Fruit fly (Drosophila melanogaster) S2 (cell line): Measurements from ENCODE around the gene pum.
A peak's percentile ranks its signal among the peaks of the same experiment; 100 is the strongest.

Experiments used
- CG8478 ChIP-seq: fragments of >200 bp; optimal IDR thresholded peaks from 2 replicates; lab custom pipeline; 2018
- CTCF ChIP-seq, 2 experiments: fragments of >200 bp; optimal IDR thresholded peaks; 2 replicates each; lab custom pipeline; 2018

Gene pum

DNA sequence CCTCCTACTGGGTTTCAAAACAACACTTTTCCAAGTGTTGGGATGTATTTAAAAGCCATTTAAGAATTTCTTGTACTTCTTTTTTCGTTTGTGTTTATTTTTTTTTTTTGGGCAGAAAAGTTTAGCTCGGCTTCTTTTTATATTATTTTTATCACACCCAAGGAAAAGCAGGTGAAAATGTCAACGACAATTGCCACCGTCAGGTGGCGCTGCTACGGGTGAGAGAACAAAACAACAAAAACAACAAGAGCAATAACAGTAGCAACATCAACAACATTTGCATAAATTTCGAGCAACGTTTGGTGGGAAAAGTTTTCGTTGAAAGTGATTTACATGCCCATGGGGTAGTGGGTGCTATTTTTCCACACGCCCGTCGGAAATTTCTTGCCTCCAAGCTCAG, 147.2 kb downstream of the pum start:
- TF ChIP-seq CTCF (optimal IDR thresholded peaks at IDR 0.05; lab: Kevin White, UChicago) (peak; percentile 11 to 67), CG8478 (lab: Kevin White, UChicago) (no peak)

DNA sequence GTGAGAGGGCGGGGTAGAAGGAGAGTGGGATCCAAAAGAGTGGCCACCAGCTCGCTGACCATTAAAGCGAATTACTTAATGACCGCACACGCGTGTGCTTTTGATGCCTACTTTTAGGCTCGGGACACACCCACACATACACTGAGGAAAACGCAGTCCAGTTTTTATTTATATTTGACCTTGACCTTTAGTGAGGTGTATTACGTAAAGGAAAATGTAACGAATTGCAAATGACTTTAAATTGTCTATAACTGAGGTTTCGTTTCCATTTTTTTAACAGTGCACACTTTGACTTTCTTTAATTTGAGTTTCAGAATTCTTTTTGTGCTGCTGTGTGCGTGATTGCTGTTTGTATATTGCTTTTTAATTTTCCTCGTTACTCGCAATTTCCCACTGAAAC, 152.2 kb downstream of the pum start:
- no peak for TF ChIP-seq CTCF (optimal IDR thresholded peaks at IDR 0.05; lab: Kevin White, UChicago)
- no peak for TF ChIP-seq CG8478 (lab: Kevin White, UChicago)

DNA sequence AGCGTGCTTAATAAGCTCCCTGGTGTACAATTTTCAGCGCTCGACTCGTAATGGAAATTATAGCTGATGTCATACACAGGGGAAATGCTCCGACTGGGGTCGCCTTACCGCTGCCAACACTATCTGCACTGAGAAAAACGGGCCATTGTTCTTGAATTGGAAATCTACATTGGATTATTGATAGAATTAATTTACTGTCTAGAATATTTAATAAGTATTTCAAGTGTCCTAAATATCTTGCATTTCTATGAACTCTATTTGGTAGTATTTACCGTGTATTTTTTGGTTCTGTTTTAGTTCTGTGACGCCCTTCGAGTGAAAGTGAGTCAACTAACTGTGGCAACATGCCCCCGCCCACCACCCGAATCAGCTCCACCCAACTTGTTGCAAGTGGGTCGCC, 154.1 kb downstream of the pum start:
- TF ChIP-seq CTCF (optimal IDR thresholded peaks at IDR 0.05; lab: Kevin White, UChicago) = no peak

DNA sequence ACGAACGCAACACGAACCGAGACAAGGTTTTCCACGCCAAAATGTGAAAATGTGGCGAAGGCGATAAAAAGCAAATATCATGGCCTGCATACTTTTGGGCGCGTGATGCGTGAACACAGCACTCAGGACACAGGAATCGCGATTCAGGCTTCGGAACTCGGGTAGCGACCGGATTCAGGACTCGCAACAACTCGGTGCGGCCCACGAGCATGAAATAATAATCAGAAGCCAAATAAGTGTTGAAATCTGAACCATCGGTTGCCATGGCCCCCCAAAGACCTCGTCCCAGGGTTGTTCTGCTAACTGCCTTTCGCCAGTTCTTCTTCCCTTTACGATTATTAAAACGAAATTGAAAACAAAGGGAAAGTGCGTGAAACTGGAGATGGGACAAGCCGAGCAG, 155.2 kb downstream of the pum start:
- no peak for TF ChIP-seq CG8478 (lab: Kevin White, UChicago)
- no peak for TF ChIP-seq CTCF (optimal IDR thresholded peaks at IDR 0.05; lab: Kevin White, UChicago)

DNA sequence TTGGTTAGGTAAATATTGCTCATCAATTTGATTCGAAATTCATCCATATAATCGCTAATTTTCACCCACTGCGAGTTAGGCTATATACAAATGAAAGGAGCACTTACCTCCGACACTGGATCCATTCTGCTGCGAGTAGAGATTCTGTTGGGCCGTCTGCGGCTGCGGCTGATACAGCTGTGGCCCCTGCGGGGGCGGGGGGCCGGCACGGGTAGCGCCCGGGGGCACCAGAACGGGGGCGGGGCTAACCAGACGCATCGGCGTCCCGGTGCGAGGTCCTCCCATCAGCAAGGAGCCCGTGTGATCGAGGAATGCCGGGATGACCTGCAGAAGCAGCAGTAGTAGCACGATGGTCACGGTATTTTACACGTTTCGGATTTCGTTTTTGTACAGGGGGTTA, 157.8 kb downstream of the pum start:
- TF ChIP-seq CTCF (optimal IDR thresholded peaks at IDR 0.05; lab: Kevin White, UChicago) (no peak), CG8478 (lab: Kevin White, UChicago) (no peak)

DNA sequence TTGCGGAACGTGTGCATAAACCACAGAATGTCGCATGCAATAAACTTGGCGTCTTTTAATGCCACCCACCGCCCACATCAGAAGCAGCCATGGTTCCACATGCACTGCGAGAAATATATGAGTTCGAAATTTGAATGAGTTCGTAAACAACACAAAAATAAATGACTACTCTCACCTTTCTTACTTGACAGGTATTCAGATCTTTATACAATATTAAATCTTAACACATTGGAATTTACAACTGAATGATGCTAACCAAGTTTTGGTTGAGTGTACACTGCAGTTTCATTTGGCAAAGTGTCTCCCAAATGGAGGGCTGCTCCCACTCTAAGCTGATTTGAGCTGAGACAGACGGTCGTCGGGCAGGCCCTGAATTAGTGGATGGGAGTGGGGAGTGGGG, 162.5 kb downstream of the pum start:
- no peak for TF ChIP-seq CG8478 (lab: Kevin White, UChicago)

DNA sequence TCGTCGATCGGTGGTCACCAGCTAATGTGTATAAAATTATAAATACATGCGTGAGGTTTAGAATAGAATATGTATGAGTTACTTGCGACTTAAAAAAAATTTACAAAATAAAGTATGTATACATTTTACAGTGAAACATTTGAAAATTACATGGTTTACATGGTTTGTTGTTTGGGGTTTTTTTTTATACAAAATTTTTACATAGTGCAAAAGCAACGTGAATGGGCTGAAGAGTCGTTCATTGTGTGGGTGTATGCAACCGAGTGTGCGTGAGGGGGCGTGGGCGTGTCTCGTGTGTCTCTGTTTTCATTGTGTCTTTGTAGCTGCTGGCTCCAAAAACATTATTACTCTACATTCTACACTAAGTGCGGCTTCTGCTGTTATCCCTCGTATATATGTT, 167.6 kb downstream of the pum start:
- no peak for TF ChIP-seq CTCF (optimal IDR thresholded peaks at IDR 0.05; lab: Kevin White, UChicago)
- TF ChIP-seq CG8478 (lab: Kevin White, UChicago) = no peak

DNA sequence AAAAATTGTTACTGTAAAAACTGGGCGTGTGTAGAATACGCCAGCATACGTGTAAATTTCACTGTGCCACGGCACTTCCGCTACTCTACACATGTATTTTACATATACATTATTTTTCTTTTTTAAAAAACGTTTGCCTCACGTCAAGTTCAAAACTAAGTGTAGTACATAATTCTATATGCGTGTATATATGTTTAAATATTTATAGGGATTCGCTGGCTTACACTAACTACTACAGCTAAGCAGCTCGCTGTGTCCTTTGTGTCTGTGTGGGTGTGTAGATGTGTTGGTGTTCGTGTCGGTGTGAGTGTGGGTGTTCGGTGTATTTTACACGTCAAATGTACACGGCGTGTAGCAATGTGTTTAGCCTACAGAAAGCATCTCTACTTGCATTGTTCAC, 169.1 kb downstream of the pum start:
- TF ChIP-seq CG8478 (lab: Kevin White, UChicago) = no peak
- no peak for TF ChIP-seq CTCF (optimal IDR thresholded peaks at IDR 0.05; lab: Kevin White, UChicago)

DNA sequence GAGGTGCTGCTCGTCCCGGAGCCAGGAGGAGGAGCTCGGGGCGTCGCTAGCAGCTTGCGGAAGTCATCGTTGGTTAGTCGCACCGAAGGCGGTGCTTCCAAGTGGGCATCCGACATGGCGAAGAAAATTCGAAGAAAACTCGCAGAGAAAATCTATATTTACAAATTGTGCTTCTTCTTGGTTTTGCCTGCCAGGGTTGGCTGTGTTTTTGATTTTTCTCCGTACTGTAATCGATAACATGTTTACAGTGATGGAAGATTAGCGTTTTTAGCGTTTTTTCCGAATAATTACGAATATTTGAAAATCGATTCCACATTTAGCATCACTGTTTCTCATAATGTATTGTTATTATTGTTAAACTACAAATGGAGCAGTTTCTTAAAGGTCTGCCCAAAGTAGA, 172.6 kb downstream of the pum start, which contains the start of the genes beag and Ada:
TSS of gene beag (minus strand) at position 205 of the 400 bp plus-strand sequence.
TSS of gene Ada (plus strand) at position 310 of the 400 bp plus-strand sequence.
- no peak for TF ChIP-seq CG8478 (lab: Kevin White, UChicago)
- peak in 1 of 2 experiments; percentile 12 for TF ChIP-seq CTCF (optimal IDR thresholded peaks at IDR 0.05; lab: Kevin White, UChicago)

DNA sequence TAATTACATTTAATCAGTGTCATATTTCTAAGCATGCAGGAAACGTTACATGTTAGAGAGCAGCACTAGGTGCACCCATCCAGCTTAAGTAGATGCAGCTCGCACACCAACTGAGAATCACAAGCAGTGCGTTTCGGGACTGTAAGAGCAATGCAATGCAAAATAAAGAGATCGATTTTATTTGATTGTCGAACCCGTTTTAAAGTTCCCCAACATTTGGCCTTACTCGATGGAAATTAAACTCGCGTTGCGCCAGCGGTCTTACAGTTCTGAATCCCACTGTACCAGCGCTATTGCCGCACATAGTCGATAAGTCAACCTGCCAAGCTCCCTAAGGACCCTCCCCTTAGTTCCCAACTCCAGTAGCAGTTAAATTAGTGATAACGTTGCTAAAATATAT, 174.7 kb downstream of the pum start:
- TF ChIP-seq CG8478 (lab: Kevin White, UChicago) = no peak
- TF ChIP-seq CTCF (optimal IDR thresholded peaks at IDR 0.05; lab: Kevin White, UChicago) = no peak

DNA sequence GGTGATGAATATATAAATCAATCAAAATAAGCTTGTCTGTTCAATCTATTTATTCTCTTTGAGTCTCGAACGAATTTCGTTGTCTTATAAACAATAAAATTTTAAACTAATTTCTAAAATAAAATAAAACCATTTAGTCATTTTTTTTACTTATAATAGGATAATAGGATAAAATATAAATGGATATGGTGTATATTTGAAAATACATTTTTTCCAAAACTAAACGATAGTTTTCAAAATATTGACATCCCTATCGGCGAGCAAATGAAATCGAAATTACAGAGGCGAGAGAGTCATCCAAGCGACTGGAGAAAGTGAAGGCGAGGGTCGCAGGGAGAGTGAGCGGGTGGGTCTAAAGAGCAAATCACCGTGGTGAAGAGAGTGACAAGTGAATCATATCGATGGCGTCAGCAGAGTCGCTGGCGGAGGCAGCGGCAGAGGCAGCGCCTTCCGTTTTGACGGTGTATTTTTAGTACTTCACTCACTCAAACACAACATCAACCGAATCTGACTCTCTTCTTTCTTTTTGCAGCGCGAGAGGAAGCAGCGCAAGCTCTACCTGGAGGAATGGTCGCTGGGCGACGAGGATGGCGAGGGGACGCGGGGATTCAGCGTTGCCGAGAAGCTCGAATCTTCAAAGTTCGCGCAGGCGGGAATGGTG, 180.0 kb downstream of the pum start:
- TF ChIP-seq CG8478 (lab: Kevin White, UChicago) (no peak), CTCF (optimal IDR thresholded peaks at IDR 0.05; lab: Kevin White, UChicago) (no peak)

DNA sequence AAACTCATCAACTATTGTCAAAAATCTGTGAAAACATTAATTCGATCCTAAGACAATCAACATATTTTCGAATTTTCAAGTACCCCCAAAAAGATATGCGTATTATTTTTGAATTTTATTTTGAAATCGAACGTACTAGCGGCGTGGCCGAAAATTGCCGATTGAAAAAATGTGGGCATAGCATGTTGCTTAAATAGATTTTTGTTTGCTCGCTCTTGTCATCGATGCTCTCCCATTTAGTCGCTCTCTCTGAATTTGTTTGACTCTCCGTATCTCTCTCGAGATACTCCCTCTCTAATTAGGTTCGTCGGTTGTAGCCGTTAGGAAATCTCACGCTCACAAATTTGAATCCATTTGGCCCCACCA, 180.5 kb downstream of the pum start:
- TF ChIP-seq CTCF (optimal IDR thresholded peaks at IDR 0.05; lab: Kevin White, UChicago) (no peak), CG8478 (lab: Kevin White, UChicago) (no peak)

DNA sequence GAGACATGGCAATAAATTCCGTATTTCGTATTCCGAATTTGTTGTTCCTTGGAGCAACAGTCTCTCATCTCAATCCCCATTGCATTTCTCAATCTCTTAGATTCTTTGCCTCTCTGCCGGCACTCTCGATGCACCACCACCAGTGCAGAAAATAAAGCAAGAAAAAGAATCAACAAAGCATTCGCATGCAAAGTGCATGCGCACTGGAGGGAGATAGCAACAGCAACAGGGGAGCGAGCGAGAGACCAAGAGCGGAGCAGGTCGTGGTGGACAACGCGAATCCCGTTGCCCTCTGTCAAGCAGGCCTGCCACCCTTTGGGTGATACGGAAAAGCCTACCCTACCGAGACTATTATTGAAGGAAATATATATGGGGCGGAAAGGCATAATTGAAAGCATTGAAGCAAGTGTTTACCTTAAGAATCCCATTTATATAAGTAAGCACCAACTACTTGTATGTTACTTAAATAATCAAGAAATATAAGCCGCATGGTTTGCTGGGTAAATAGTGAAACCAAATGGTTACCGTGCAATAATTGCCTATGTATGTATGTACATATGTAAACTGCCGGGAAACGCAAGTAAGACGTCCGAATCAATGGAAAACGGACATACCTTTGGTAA, 181.0 kb downstream of the pum start:
- TF ChIP-seq CG8478 (lab: Kevin White, UChicago) (no peak), CTCF (optimal IDR thresholded peaks at IDR 0.05; lab: Kevin White, UChicago) (no peak)

DNA sequence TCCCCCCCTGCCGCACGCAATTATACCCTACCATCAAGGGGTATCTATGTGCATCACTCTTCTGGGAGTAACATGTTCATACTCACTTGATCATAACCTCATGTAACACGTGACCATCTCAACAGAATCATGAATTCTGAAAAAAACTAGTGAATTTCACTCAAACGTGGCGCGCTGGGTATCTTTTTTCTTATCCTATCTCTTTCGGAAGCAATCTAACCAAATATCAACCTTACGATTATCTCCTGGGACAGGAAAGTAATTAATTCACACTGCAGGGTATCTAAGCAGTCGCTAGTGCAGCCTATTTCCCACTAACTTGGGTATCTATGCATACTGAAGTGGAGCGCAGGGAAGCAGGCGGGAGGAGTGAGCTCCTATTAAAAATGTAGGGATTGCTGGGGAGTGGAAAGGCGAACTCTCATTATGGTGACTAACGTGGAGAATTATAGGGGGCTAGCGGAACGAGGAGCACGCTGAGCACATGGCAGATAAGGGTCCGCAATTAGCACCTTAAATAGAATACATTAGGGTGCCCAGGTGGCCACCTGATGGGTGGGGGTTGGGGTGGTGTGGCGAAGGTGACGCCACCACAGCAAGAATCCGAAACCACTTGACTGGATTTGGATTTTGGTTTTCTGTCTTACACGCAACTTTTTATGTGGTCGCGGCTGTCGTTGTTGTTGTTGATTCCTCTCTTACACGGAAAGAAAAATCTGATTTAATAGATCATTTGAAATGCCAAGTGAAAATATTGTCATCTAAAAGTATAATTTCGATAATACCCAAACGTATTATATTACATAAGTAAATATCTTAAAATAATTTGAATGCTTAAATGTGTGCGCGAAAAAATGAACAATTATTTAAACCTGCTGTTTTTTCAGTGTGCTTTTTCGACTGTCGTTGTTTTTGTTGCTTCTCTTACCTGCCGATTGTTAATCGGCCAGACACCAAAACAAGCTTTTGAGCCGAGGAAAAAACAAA, 182.1 kb downstream of the pum start:
- TF ChIP-seq CTCF (optimal IDR thresholded peaks at IDR 0.05; lab: Kevin White, UChicago) (no peak), CG8478 (lab: Kevin White, UChicago) (no peak)
